Fruit fly (Drosophila melanogaster) whole organism, embryonic: ENCODE measurements around the gene Cpr66Cb.

Experiments
- Adf1 ChIP-seq: fragments of 200-800 bp; sonication (Bioruptor generic); IDR thresholded peaks from 2 replicates; pipeline ENCODE4 v1.3.6; 2022; ENCODE audit warnings: missing biosample characterization, missing genetic modification characterization
- Atf-2 ChIP-seq: fragments of 200-800 bp; sonication (Bioruptor generic); optimal IDR thresholded peaks from 2 replicates; lab custom pipeline; 2016; ENCODE audit warnings: missing biosample characterization, missing genetic modification characterization
- BEAF-32 ChIP-seq: fragments of 200-800 bp; sonication (Bioruptor generic); optimal IDR thresholded peaks from 3 replicates; lab custom pipeline; 2017; ENCODE audit warnings: missing biosample characterization, missing genetic modification characterization, mild to moderate bottlenecking, moderate library complexity, missing genetic modification reagents
- CG10267 ChIP-seq: fragments of 200-800 bp; sonication (Bioruptor generic); optimal IDR thresholded peaks from 2 replicates; lab custom pipeline; 2018; ENCODE audit warnings: missing biosample characterization, mild to moderate bottlenecking, missing genetic modification characterization, moderate library complexity
- CG10543 ChIP-seq: fragments of 200-800 bp; sonication (Bioruptor generic); optimal IDR thresholded peaks from 3 replicates; lab custom pipeline; 2017; ENCODE audit warnings: missing biosample characterization, mild to moderate bottlenecking, missing genetic modification characterization, moderate library complexity
- CG13894 ChIP-seq: fragments of 200-800 bp; sonication (Bioruptor generic); optimal IDR thresholded peaks from 3 replicates; lab custom pipeline; 2018; ENCODE audit warnings: missing biosample characterization, mild to moderate bottlenecking, missing genetic modification characterization, moderate library complexity
- CG14441 ChIP-seq: fragments of 200-800 bp; sonication (Bioruptor generic); IDR thresholded peaks from 2 replicates; pipeline ENCODE4 v1.3.6; 2022; ENCODE audit warnings: missing biosample characterization, missing genetic modification characterization
- CG15696 ChIP-seq: fragments of 200-800 bp; sonication (Bioruptor generic); optimal IDR thresholded peaks from 2 replicates; lab custom pipeline; 2019; ENCODE audit warnings: missing biosample characterization, mild to moderate bottlenecking, missing genetic modification characterization, moderate library complexity
- CG1603 ChIP-seq: fragments of 200-800 bp; sonication (Bioruptor generic); optimal IDR thresholded peaks from 2 replicates; lab custom pipeline; 2019; ENCODE audit warnings: missing biosample characterization, mild to moderate bottlenecking, missing genetic modification characterization, moderate library complexity
- CG43689 ChIP-seq: fragments of 200-800 bp; sonication (Bioruptor generic); IDR thresholded peaks from 2 replicates; pipeline ENCODE4 v1.3.6; 2022; ENCODE audit warnings: missing biosample characterization, missing genetic modification characterization
- CG5180 ChIP-seq: fragments of 200-800 bp; sonication (Bioruptor generic); optimal IDR thresholded peaks from 3 replicates; lab custom pipeline; 2017; ENCODE audit warnings: missing biosample characterization, missing genetic modification characterization, mild to moderate bottlenecking, moderate library complexity, missing genetic modification reagents
- CG6791 ChIP-seq: fragments of 200-800 bp; sonication (Bioruptor generic); IDR thresholded peaks from 3 replicates; pipeline ENCODE4 v1.3.6; 2022; ENCODE audit warnings: missing biosample characterization, missing genetic modification characterization; ENCODE audit not compliant: partially characterized antibody
- CG6813 ChIP-seq: fragments of 200-800 bp; sonication (Bioruptor generic); optimal IDR thresholded peaks from 2 replicates; lab custom pipeline; 2017; ENCODE audit warnings: missing biosample characterization, missing genetic modification characterization, mild to moderate bottlenecking, moderate library complexity, missing genetic modification reagents
- CG7839 ChIP-seq: fragments of 200-800 bp; sonication (Bioruptor generic); optimal IDR thresholded peaks from 3 replicates; lab custom pipeline; 2018; ENCODE audit warnings: missing biosample characterization, mild to moderate bottlenecking, missing genetic modification characterization, moderate library complexity
- CG7963 ChIP-seq: fragments of 200-800 bp; sonication (Bioruptor generic); IDR thresholded peaks from 3 replicates; pipeline ENCODE4 v1.3.6; 2022; ENCODE audit warnings: missing biosample characterization, missing genetic modification characterization; ENCODE audit not compliant: partially characterized antibody
- Dad ChIP-seq: fragments of 200-800 bp; sonication (Bioruptor generic); optimal IDR thresholded peaks from 3 replicates; lab custom pipeline; 2016; ENCODE audit warnings: missing biosample characterization, missing genetic modification characterization
- E2f2 ChIP-seq: fragments of 200-800 bp; sonication (Bioruptor generic); IDR thresholded peaks from 2 replicates; pipeline ENCODE4 v1.3.6; 2022; ENCODE audit warnings: missing biosample characterization, missing genetic modification characterization
- Hr3 ChIP-seq: fragments of 200-800 bp; sonication (Bioruptor generic); optimal IDR thresholded peaks from 3 replicates; lab custom pipeline; 2016; ENCODE audit warnings: missing biosample characterization, missing genetic modification characterization
- Hr39 ChIP-seq: fragments of >200 bp; optimal IDR thresholded peaks from 2 replicates; lab custom pipeline; 2017
- MTF-1 ChIP-seq: fragments of 200-800 bp; sonication (Bioruptor generic); optimal IDR thresholded peaks from 2 replicates; lab custom pipeline; 2018; ENCODE audit warnings: missing biosample characterization, mild to moderate bottlenecking, missing genetic modification characterization, borderline replicate concordance
- Med ChIP-seq: fragments of 200-800 bp; sonication (Bioruptor generic); peaks from one replicate; lab custom pipeline; 2016; ENCODE audit warnings: missing biosample characterization, missing genetic modification characterization, mild to moderate bottlenecking, inconsistent platforms, moderate library complexity
- NFAT ChIP-seq: fragments of 200-800 bp; sonication (Bioruptor generic); IDR thresholded peaks from 2 replicates; pipeline ENCODE4 v1.3.6; 2022; ENCODE audit warnings: missing biosample characterization, missing genetic modification characterization
- Neu2 ChIP-seq: fragments of 200-800 bp; sonication (Bioruptor generic); optimal IDR thresholded peaks from 3 replicates; lab custom pipeline; 2016; ENCODE audit warnings: missing biosample characterization, missing genetic modification characterization, borderline replicate concordance
- Spps ChIP-seq: fragments of 200-800 bp; sonication (Bioruptor generic); optimal IDR thresholded peaks from 2 replicates; lab custom pipeline; 2018; ENCODE audit warnings: missing biosample characterization, mild to moderate bottlenecking, missing genetic modification characterization
- Tbp ChIP-seq: fragments of >200 bp; optimal IDR thresholded peaks from 2 replicates; lab custom pipeline; 2018; ENCODE audit warnings: missing biosample characterization, missing genetic modification characterization
- Trl ChIP-seq, 3 experiments: fragments of >200 bp in 2 of 3; fragments of 200-800 bp in 1 of 3; sonication (Bioruptor generic) in 1 of 3; optimal IDR thresholded peaks; 2 replicates in 1 of 3; 3 replicates in 2 of 3; lab custom pipeline; 2016 to 2017; ENCODE audit warnings: missing biosample characterization in 1 of 3, missing genetic modification characterization in 1 of 3
- amos ChIP-seq: fragments of 200-800 bp; sonication (Bioruptor generic); IDR thresholded peaks from 2 replicates; pipeline ENCODE4 v1.3.6; 2022; ENCODE audit warnings: missing biosample characterization, missing genetic modification characterization; ENCODE audit not compliant: partially characterized antibody
- chinmo ChIP-seq: fragments of 200-800 bp; sonication (Bioruptor generic); IDR thresholded peaks from 4 replicates; pipeline ENCODE4 v1.3.6; 2022; ENCODE audit warnings: missing biosample characterization, missing genetic modification characterization; ENCODE audit not compliant: partially characterized antibody
- en ChIP-seq: fragments of 200-800 bp; sonication (Bioruptor generic); optimal IDR thresholded peaks from 2 replicates; lab custom pipeline; 2016; ENCODE audit warnings: missing biosample characterization, missing genetic modification characterization
- fd3F ChIP-seq: fragments of 200-800 bp; sonication (Bioruptor generic); optimal IDR thresholded peaks from 2 replicates; lab custom pipeline; 2018; ENCODE audit warnings: missing biosample characterization, mild to moderate bottlenecking, missing genetic modification characterization, moderate library complexity
- gro ChIP-seq: fragments of 200-800 bp; sonication (Bioruptor generic); optimal IDR thresholded peaks from 2 replicates; lab custom pipeline; 2016; ENCODE audit warnings: missing biosample characterization, missing genetic modification characterization
- ken ChIP-seq: fragments of 200-800 bp; sonication (Bioruptor generic); IDR thresholded peaks from 3 replicates; pipeline ENCODE4 v1.3.6; 2022; ENCODE audit warnings: missing biosample characterization, missing genetic modification characterization
- knrl ChIP-seq: fragments of 200-800 bp; sonication (Bioruptor generic); IDR thresholded peaks from 3 replicates; pipeline ENCODE4 v1.3.6; 2022; ENCODE audit warnings: missing biosample characterization, missing genetic modification characterization; ENCODE audit not compliant: partially characterized antibody
- lola ChIP-seq, 3 experiments: fragments of >200 bp in 2 of 3; fragments of 200-800 bp in 1 of 3; sonication (Bioruptor generic) in 1 of 3; optimal IDR thresholded peaks; 2 replicates each; lab custom pipeline; 2017 to 2019; ENCODE audit warnings: missing biosample characterization in 3 of 3, missing genetic modification characterization in 3 of 3, mild to moderate bottlenecking in 1 of 3, moderate library complexity in 1 of 3
- mirr ChIP-seq: fragments of 200-800 bp; sonication (Bioruptor generic); optimal IDR thresholded peaks from 3 replicates; lab custom pipeline; 2018; ENCODE audit warnings: missing biosample characterization, mild to moderate bottlenecking, missing genetic modification characterization
- pzg ChIP-seq: fragments of 200-800 bp; sonication (Bioruptor generic); optimal IDR thresholded peaks from 3 replicates; lab custom pipeline; 2018; ENCODE audit warnings: missing biosample characterization, mild to moderate bottlenecking, missing genetic modification characterization, moderate library complexity
- sc ChIP-seq, 3 experiments: fragments of >200 bp in 2 of 3; fragments of 200-800 bp in 1 of 3; sonication (Bioruptor generic) in 1 of 3; optimal IDR thresholded peaks; 2 replicates in 2 of 3; 3 replicates in 1 of 3; lab custom pipeline; 2017; ENCODE audit warnings: mild to moderate bottlenecking in 1 of 3, missing biosample characterization in 1 of 3, missing genetic modification characterization in 1 of 3, missing genetic modification reagents in 1 of 3
- sd ChIP-seq: fragments of 200-800 bp; sonication (Bioruptor generic); optimal IDR thresholded peaks from 3 replicates; lab custom pipeline; 2018; ENCODE audit warnings: missing biosample characterization, mild to moderate bottlenecking, missing genetic modification characterization, moderate library complexity
- sqz ChIP-seq: fragments of 200-800 bp; sonication (Bioruptor generic); optimal IDR thresholded peaks from 3 replicates; lab custom pipeline; 2018; ENCODE audit warnings: missing biosample characterization, mild to moderate bottlenecking, missing genetic modification characterization
- sr ChIP-seq: fragments of 200-800 bp; sonication (Bioruptor generic); IDR thresholded peaks from 3 replicates; pipeline ENCODE4 v1.3.6; 2022; ENCODE audit warnings: missing biosample characterization, missing genetic modification characterization
- tll ChIP-seq, 2 experiments: fragments of 200-800 bp in 1 of 2; fragments of >200 bp in 1 of 2; sonication (Bioruptor generic) in 1 of 2; optimal IDR thresholded peaks; 2 replicates each; lab custom pipeline; 2017 to 2019; ENCODE audit warnings: missing biosample characterization in 2 of 2, missing genetic modification characterization in 2 of 2, mild to moderate bottlenecking in 1 of 2, moderate library complexity in 1 of 2
- tna ChIP-seq: fragments of 200-800 bp; sonication (Bioruptor generic); IDR thresholded peaks from 2 replicates; pipeline ENCODE4 v1.3.6; 2022; ENCODE audit warnings: missing biosample characterization, missing genetic modification characterization; ENCODE audit not compliant: partially characterized antibody
- toy ChIP-seq: fragments of 200-800 bp; sonication (Bioruptor generic); IDR thresholded peaks from 2 replicates; pipeline ENCODE4 v1.3.6; 2022; ENCODE audit warnings: missing biosample characterization, missing genetic modification characterization
- vfl ChIP-seq: fragments of 200-800 bp; sonication (Bioruptor generic); optimal IDR thresholded peaks from 2 replicates; lab custom pipeline; 2016; ENCODE audit warnings: missing biosample characterization, missing genetic modification characterization
- vvl ChIP-seq: fragments of 200-800 bp; sonication (Bioruptor generic); IDR thresholded peaks from 2 replicates; pipeline ENCODE4 v1.3.6; 2022; ENCODE audit warnings: missing biosample characterization, missing genetic modification characterization
- wor ChIP-seq: fragments of 200-800 bp; sonication (Bioruptor generic); IDR thresholded peaks from 2 replicates; pipeline ENCODE4 v1.3.6; 2022; ENCODE audit warnings: missing biosample characterization, missing genetic modification characterization
- zf30C ChIP-seq: fragments of 200-800 bp; sonication (Bioruptor generic); optimal IDR thresholded peaks from 3 replicates; lab custom pipeline; 2018; ENCODE audit warnings: missing biosample characterization, mild to moderate bottlenecking, missing genetic modification characterization

Cpr66Cb gene

DNA sequence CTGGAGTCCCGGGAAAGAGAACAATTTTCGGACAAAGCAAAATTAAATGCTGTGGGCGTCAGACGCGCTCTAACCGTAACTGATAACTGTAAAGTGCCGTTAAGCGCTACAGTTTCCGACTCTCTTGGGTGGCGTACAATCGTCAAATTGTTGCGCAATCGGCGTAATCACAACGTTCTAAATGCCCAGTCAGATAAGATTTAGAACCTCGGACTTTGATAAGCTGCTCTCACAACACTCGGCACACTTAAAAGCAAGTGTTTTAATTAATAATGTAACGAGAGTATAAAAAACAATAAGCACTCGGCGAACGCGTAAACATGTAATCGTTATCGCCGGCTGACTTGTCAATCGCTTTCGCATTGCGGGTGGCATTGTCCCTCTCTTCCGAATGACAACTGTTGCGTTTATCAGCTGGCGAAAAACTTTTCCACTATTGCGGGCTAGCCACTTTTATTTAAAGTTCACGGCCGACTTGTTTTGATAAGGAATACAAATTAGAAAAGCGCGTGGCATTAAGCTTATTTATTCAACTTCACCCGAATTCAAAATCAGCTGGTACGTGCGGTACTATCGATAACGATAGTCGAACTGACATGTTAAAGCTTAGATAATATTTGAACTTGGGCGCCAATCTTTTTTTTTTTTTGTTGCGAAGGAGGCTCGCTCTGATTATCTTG, 22.4 kb downstream of the Cpr66Cb start (continued):
- TF ChIP-seq sr (GFP tag; lab: Robert Waterston, UW) (no peak), CG7839 (tag; lab: Kevin White, UChicago) (no peak), Dad (GFP tag; lab: Kevin White, UChicago) (no peak), knrl (0 out of 3 replicates have a peak, but pooled peaks have one; percentile 37), CG7963 (0 out of 3 replicates have a peak, but pooled peaks have one; percentile 17), toy (GFP tag; lab: Robert Waterston, UW) (no peak), tll (GFP tag; optimal IDR thresholded peaks at IDR 0.05; lab: Kevin White, UChicago) (no peak), Hr39 (lab: Kevin White, UChicago) (no peak), Atf-2 (GFP tag; lab: Kevin White, UChicago) (no peak), zf30C (no peak), CG15696 (tag; lab: Kevin White, UChicago) (no peak), mirr (GFP tag; lab: Kevin White, UChicago) (peak; percentile 95), vfl (no peak), CG13894 (no peak), vvl (peak; percentile 29; the same call in 1 of the 2 replicates), ken (GFP tag; lab: Robert Waterston, UW) (no peak), lola (GFP tag; optimal IDR thresholded peaks at IDR 0.05; lab: Kevin White, UChicago) (no peak), en (GFP tag; lab: Kevin White, UChicago) (no peak), Spps (no peak), sqz (GFP tag; lab: Kevin White, UChicago) (peak; percentile 51), fd3F (GFP tag; lab: Kevin White, UChicago) (no peak), CG6791 (GFP tag; lab: Robert Waterston, UW) (peak; percentile 74), MTF-1 (GFP tag; lab: Kevin White, UChicago) (no peak), CG1603 (tag; lab: Kevin White, UChicago) (no peak), wor (GFP tag; lab: Robert Waterston, UW) (no peak), Med (GFP tag; lab: Kevin White, UChicago) (peak; percentile 58), BEAF-32 (GFP tag; lab: Kevin White, UChicago) (peak; percentile 62), pzg (GFP tag; lab: Kevin White, UChicago) (peak; percentile 32), CG43689 (GFP tag; lab: Robert Waterston, UW) (no peak), sc (optimal IDR thresholded peaks at IDR 0.05; lab: Kevin White, UChicago) (no peak), sc (GFP tag; optimal IDR thresholded peaks at IDR 0.05; lab: Kevin White, UChicago) (no peak), gro (GFP tag; lab: Kevin White, UChicago) (no peak), Hr3 (GFP tag; lab: Kevin White, UChicago) (no peak), sd (tag; lab: Kevin White, UChicago) (peak; percentile 19), Trl (optimal IDR thresholded peaks at IDR 0.05; lab: Kevin White, UChicago) (no peak), Trl (GFP tag; optimal IDR thresholded peaks at IDR 0.05; lab: Kevin White, UChicago) (no peak), CG6813 (GFP tag; lab: Kevin White, UChicago) (no peak), CG5180 (GFP tag; lab: Kevin White, UChicago) (no peak), tna (peak; percentile 67), Adf1 (GFP tag; lab: Robert Waterston, UW) (no peak), Tbp (GFP tag; lab: Kevin White, UChicago) (no peak), amos (peak; percentile 62; the same call in 1 of the 2 replicates), Neu2 (GFP tag; lab: Kevin White, UChicago) (no peak), CG10267 (tag; lab: Kevin White, UChicago) (no peak), chinmo (peak; percentile 75; the same call in 3 of the 4 replicates), E2f2 (GFP tag; lab: Robert Waterston, UW) (peak; percentile 88), CG14441 (GFP tag; lab: Robert Waterston, UW) (no peak), NFAT (no peak), CG10543 (GFP tag; lab: Kevin White, UChicago) (peak; percentile 76)
